Fruit fly (Drosophila melanogaster): Measurements from ENCODE around the gene gzl.
A peak's percentile ranks its signal among the peaks of the same experiment; 100 is the strongest.

gzl gene

dm6 chr3R:6427619-6428378, 45.1 kb downstream of the gzl start (continued):
- TF ChIP-seq ap (GFP tag; IDR thresholded peaks at IDR 0.05) (peak; percentile 47; the same call in 1 of the 2 replicates), ewg (GFP tag; optimal IDR thresholded peaks at IDR 0.05) (peak; percentile 55), otp (GFP tag; IDR thresholded peaks at IDR 0.05) (peak; percentile 21; the same call in 1 of the 3 replicates), Pdp1 (GFP tag; optimal IDR thresholded peaks at IDR 0.05) (peak; percentile 52 to 54), H15 (GFP tag; IDR thresholded peaks at IDR 0.05) (peak; percentile 44; the same call in 1 of the 3 replicates), zfh1 (GFP tag; IDR thresholded peaks at IDR 0.05) (peak; percentile 73), CG30431 (GFP tag; optimal IDR thresholded peaks at IDR 0.05) (peak; percentile 49), dan (GFP tag; IDR thresholded peaks at IDR 0.05) (no peak), dysf (GFP tag; IDR thresholded peaks at IDR 0.05) (peak; percentile 71; the same call in 2 of the 3 replicates), Poxn (GFP tag; IDR thresholded peaks at IDR 0.05) (no peak), Ets65A (GFP tag) (peak; percentile 78), D (optimal IDR thresholded peaks at IDR 0.05) (no peak), D (GFP tag; optimal IDR thresholded peaks at IDR 0.05) (peak; percentile 73), Dad (GFP tag; optimal IDR thresholded peaks at IDR 0.05) (peak; percentile 39), GATAe (GFP tag; conservative IDR thresholded peaks at IDR 0.05) (no peak), chm (GFP tag; IDR thresholded peaks at IDR 0.05) (no peak), Dip3 (GFP tag; optimal IDR thresholded peaks at IDR 0.05) (peak; percentile 5), Meics (GFP tag; optimal IDR thresholded peaks at IDR 0.05) (peak; percentile 64), slbo (GFP tag; IDR thresholded peaks at IDR 0.05) (peak; percentile 59), tio (GFP tag; optimal IDR thresholded peaks at IDR 0.05) (peak; percentile 68), H2.0 (GFP tag; IDR thresholded peaks at IDR 0.05) (0 out of 2 replicates have a peak, but pooled peaks have one; percentile 47), sr (GFP tag; IDR thresholded peaks at IDR 0.05) (no peak), Aef1 (GFP tag; IDR thresholded peaks at IDR 0.05) (0 out of 3 replicates have a peak, but pooled peaks have one; percentile 33), Ssrp (tag; optimal IDR thresholded peaks at IDR 0.05) (peak; percentile 57), tap (tag; optimal IDR thresholded peaks at IDR 0.05) (peak; percentile 75), CG16779 (GFP tag; IDR thresholded peaks at IDR 0.05) (0 out of 2 replicates have a peak, but pooled peaks have one; percentile 47), Hey (tag; optimal IDR thresholded peaks at IDR 0.05) (peak; percentile 55), dmrt11E (tag; optimal IDR thresholded peaks at IDR 0.05) (peak; percentile 62), onecut (GFP tag; IDR thresholded peaks at IDR 0.05) (no peak; the same call in 1 of the 2 replicates), CG9437 (GFP tag; optimal IDR thresholded peaks at IDR 0.05) (peak; percentile 44), Rx (GFP tag; IDR thresholded peaks at IDR 0.05) (0 out of 2 replicates have a peak, but pooled peaks have one; percentile 11), Ptx1 (GFP tag; IDR thresholded peaks at IDR 0.05) (peak; percentile 85), CG15514 (GFP tag; optimal IDR thresholded peaks at IDR 0.05) (peak; percentile 12), Bteb2 (GFP tag; optimal IDR thresholded peaks at IDR 0.05) (peak; percentile 39), z (GFP tag; IDR thresholded peaks at IDR 0.05) (no peak), sqz (GFP tag; optimal IDR thresholded peaks at IDR 0.05) (no peak), usp (GFP tag; optimal IDR thresholded peaks at IDR 0.05) (no peak), CG6689 (GFP tag; IDR thresholded peaks at IDR 0.05) (peak; percentile 79), NC2β (GFP tag; optimal IDR thresholded peaks at IDR 0.05) (peak; percentile 47), CG8089 (GFP tag; optimal IDR thresholded peaks at IDR 0.05) (peak; percentile 20), gcm (GFP tag; optimal IDR thresholded peaks at IDR 0.05) (peak; percentile 27), slp2 (GFP tag; optimal IDR thresholded peaks at IDR 0.05) (peak; percentile 55), CG10462 (GFP tag; optimal IDR thresholded peaks at IDR 0.05) (peak; percentile 37), Asciz (GFP tag; optimal IDR thresholded peaks at IDR 0.05) (peak; percentile 75), Hmx (GFP tag; optimal IDR thresholded peaks at IDR 0.05) (no peak), D19A (tag; optimal IDR thresholded peaks at IDR 0.05) (peak; percentile 65), ab (GFP tag; optimal IDR thresholded peaks at IDR 0.05) (no peak), CG30020 (tag; optimal IDR thresholded peaks at IDR 0.05) (no peak), trem (tag; optimal IDR thresholded peaks at IDR 0.05) (peak; percentile 43), CG4424 (GFP tag; optimal IDR thresholded peaks at IDR 0.05) (peak; percentile 60), CG2889 (GFP tag; IDR thresholded peaks at IDR 0.05) (peak; percentile 44; the same call in 1 of the 3 replicates)
